Worm (Caenorhabditis elegans) whole organism, late embryonic: ENCODE measurements around the gene clc-28.

Source experiments
- C08G9.2 ChIP-seq: sonication (generic microtip); optimal IDR thresholded peaks from 2 replicates; lab custom pipeline; 2016; ENCODE audit warnings: mild to moderate bottlenecking, missing genetic modification characterization, moderate library complexity, missing compliant biosample characterization
- C38D4.7 ChIP-seq: fragments of 200-800 bp; sonication (Bioruptor generic); optimal IDR thresholded peaks from 2 replicates; lab custom pipeline; 2018; ENCODE audit warnings: mild to moderate bottlenecking, missing genetic modification characterization, moderate library complexity, missing compliant biosample characterization
- K02D7.2 ChIP-seq: sonication (generic microtip); optimal IDR thresholded peaks from 2 replicates; lab custom pipeline; 2017; ENCODE audit warnings: mild to moderate bottlenecking, missing genetic modification characterization, missing compliant biosample characterization
- T23F11.4 ChIP-seq: fragments of 200-800 bp; sonication (Bioruptor generic); optimal IDR thresholded peaks from 2 replicates; lab custom pipeline; 2018; ENCODE audit warnings: mild to moderate bottlenecking, missing genetic modification characterization, missing compliant biosample characterization
- ceh-14 ChIP-seq: sonication (generic microtip); optimal IDR thresholded peaks from 2 replicates; lab custom pipeline; 2016; ENCODE audit warnings: missing genotype, missing genetic modification characterization, missing compliant biosample characterization
- ceh-18 ChIP-seq: sonication (generic microtip); optimal IDR thresholded peaks from 2 replicates; lab custom pipeline; 2016; ENCODE audit warnings: missing genetic modification characterization, missing compliant biosample characterization
- ceh-2 ChIP-seq: sonication (generic microtip); optimal IDR thresholded peaks from 2 replicates; lab custom pipeline; 2016; ENCODE audit warnings: missing genotype, missing genetic modification characterization, missing compliant biosample characterization
- ceh-22 ChIP-seq: sonication (generic microtip); optimal IDR thresholded peaks from 2 replicates; lab custom pipeline; 2017; ENCODE audit warnings: missing biosample characterization, missing genetic modification characterization
- ceh-24 ChIP-seq: sonication (generic microtip); optimal IDR thresholded peaks from 2 replicates; lab custom pipeline; 2016; ENCODE audit warnings: mild to moderate bottlenecking, missing genetic modification characterization, missing compliant biosample characterization
- ceh-30 ChIP-seq: fragments of 150-350 bp; optimal IDR thresholded peaks from 2 replicates; lab custom pipeline; 2014; ENCODE audit warnings: missing biosample characterization, missing genetic modification characterization
- ceh-31 ChIP-seq: sonication (generic microtip); optimal IDR thresholded peaks from 2 replicates; lab custom pipeline; 2016; ENCODE audit warnings: missing genetic modification characterization, missing compliant biosample characterization
- ceh-34 ChIP-seq: sonication (generic microtip); optimal IDR thresholded peaks from 2 replicates; lab custom pipeline; 2016; ENCODE audit warnings: mild to moderate bottlenecking, missing genetic modification characterization, missing compliant biosample characterization
- ceh-48 ChIP-seq: sonication (generic microtip); optimal IDR thresholded peaks from 2 replicates; lab custom pipeline; 2016; ENCODE audit warnings: missing genetic modification characterization, inconsistent platforms, missing compliant biosample characterization
- ceh-6 ChIP-seq: fragments of 200-800 bp; sonication (Bioruptor generic); optimal IDR thresholded peaks from 2 replicates; lab custom pipeline; 2018; ENCODE audit warnings: mild to moderate bottlenecking, missing genetic modification characterization, missing compliant biosample characterization
- dmd-4 ChIP-seq: sonication (generic microtip); optimal IDR thresholded peaks from 2 replicates; lab custom pipeline; 2016; ENCODE audit warnings: borderline replicate concordance, missing genetic modification characterization, missing compliant biosample characterization
- dve-1 ChIP-seq: sonication (generic microtip); optimal IDR thresholded peaks from 2 replicates; lab custom pipeline; 2017; ENCODE audit warnings: antibody characterized with exemption, mild to moderate bottlenecking, missing genetic modification characterization, missing compliant biosample characterization
- elt-2 ChIP-seq: sonication (generic microtip); optimal IDR thresholded peaks from 2 replicates; lab custom pipeline; 2016; ENCODE audit warnings: missing genetic modification reagents, missing genetic modification characterization, missing compliant biosample characterization
- elt-4 ChIP-seq: sonication (generic microtip); optimal IDR thresholded peaks from 2 replicates; lab custom pipeline; 2016; ENCODE audit warnings: missing genetic modification characterization, missing compliant biosample characterization
- ets-4 ChIP-seq: sonication (generic microtip); optimal IDR thresholded peaks from 2 replicates; lab custom pipeline; 2016; ENCODE audit warnings: missing genetic modification characterization, missing compliant biosample characterization
- eyg-1 ChIP-seq: sonication (generic microtip); optimal IDR thresholded peaks from 2 replicates; lab custom pipeline; 2016; ENCODE audit warnings: missing genotype, missing genetic modification characterization, missing compliant biosample characterization
- fax-1 ChIP-seq: sonication (generic microtip); optimal IDR thresholded peaks from 2 replicates; lab custom pipeline; 2016; ENCODE audit warnings: missing genotype, missing genetic modification characterization, missing compliant biosample characterization
- fkh-10 ChIP-seq: fragments of 150-350 bp; optimal IDR thresholded peaks from 2 replicates; lab custom pipeline; 2014; ENCODE audit warnings: missing biosample characterization, missing genetic modification reagents, missing genetic modification characterization
- hlh-30 ChIP-seq: sonication (generic microtip); optimal IDR thresholded peaks from 2 replicates; lab custom pipeline; 2017; ENCODE audit warnings: antibody characterized with exemption, missing genetic modification characterization, missing compliant biosample characterization; ENCODE audit not compliant: insufficient read depth
- hlh-6 ChIP-seq: sonication (generic microtip); optimal IDR thresholded peaks from 2 replicates; lab custom pipeline; 2016; ENCODE audit warnings: missing genotype, missing genetic modification characterization, missing compliant biosample characterization
- hlh-8 ChIP-seq: sonication (generic microtip); optimal IDR thresholded peaks from 2 replicates; lab custom pipeline; 2016; ENCODE audit warnings: missing genotype, missing genetic modification characterization, missing compliant biosample characterization
- madf-2 ChIP-seq: sonication (generic microtip); optimal IDR thresholded peaks from 2 replicates; lab custom pipeline; 2017; ENCODE audit warnings: missing genetic modification characterization, missing compliant biosample characterization
- npax-4 ChIP-seq: sonication (generic microtip); optimal IDR thresholded peaks from 2 replicates; lab custom pipeline; 2016; ENCODE audit warnings: missing genetic modification characterization, missing compliant biosample characterization
- odd-2 ChIP-seq: sonication (generic microtip); optimal IDR thresholded peaks from 2 replicates; lab custom pipeline; 2017; ENCODE audit warnings: antibody characterized with exemption, mild to moderate bottlenecking, missing genetic modification characterization, missing compliant biosample characterization
- pag-3 ChIP-seq: sonication (generic microtip); optimal IDR thresholded peaks from 2 replicates; lab custom pipeline; 2016; ENCODE audit warnings: missing compliant biosample characterization, missing genetic modification characterization, borderline replicate concordance
- pha-2 ChIP-seq: sonication (generic microtip); optimal IDR thresholded peaks from 2 replicates; lab custom pipeline; 2017; ENCODE audit warnings: mild to moderate bottlenecking, missing genetic modification characterization, missing compliant biosample characterization
- pha-4 ChIP-seq: fragments of 150-350 bp; optimal IDR thresholded peaks from 2 replicates; lab custom pipeline; 2018; ENCODE audit warnings: missing biosample characterization, missing genetic modification reagents, missing genetic modification characterization
- sdc-2 ChIP-seq: sonication (generic microtip); optimal IDR thresholded peaks from 2 replicates; lab custom pipeline; 2016; ENCODE audit warnings: missing genotype, missing genetic modification characterization, missing compliant biosample characterization
- sox-2 ChIP-seq: fragments of 200-800 bp; sonication (Bioruptor generic); IDR thresholded peaks from 2 replicates; pipeline ENCODE4 v1.3.6; 2022; ENCODE audit warnings: missing genetic modification reagents, missing genetic modification characterization, missing compliant biosample characterization
- syd-9 ChIP-seq: sonication (generic microtip); optimal IDR thresholded peaks from 2 replicates; lab custom pipeline; 2016; ENCODE audit warnings: mild to moderate bottlenecking, missing genetic modification characterization, moderate library complexity, missing compliant biosample characterization
- tbx-2 ChIP-seq: sonication (generic microtip); optimal IDR thresholded peaks from 2 replicates; lab custom pipeline; 2016; ENCODE audit warnings: missing genetic modification characterization, missing compliant biosample characterization
- ttx-3 ChIP-seq: sonication (generic microtip); optimal IDR thresholded peaks from 2 replicates; lab custom pipeline; 2016; ENCODE audit warnings: missing genetic modification reagents, missing genetic modification characterization, missing compliant biosample characterization
- unc-3 ChIP-seq, 2 experiments: fragments of 200-800 bp in 1 of 2; sonication (Bioruptor generic) in 1 of 2; sonication (generic microtip) in 1 of 2; conservative IDR thresholded peaks in 1 of 2; optimal IDR thresholded peaks in 1 of 2; 2 replicates each; pipeline versions ENCODE4 v1.3.6 to Lab custom; 2016 to 2022; ENCODE audit warnings: missing compliant biosample characterization in 2 of 2, missing genetic modification characterization in 2 of 2, missing genetic modification reagents in 1 of 2
- unc-55 ChIP-seq: sonication (generic microtip); optimal IDR thresholded peaks from 2 replicates; lab custom pipeline; 2017; ENCODE audit warnings: missing biosample characterization, missing genetic modification reagents, missing genetic modification characterization
- zip-5 ChIP-seq: sonication (generic microtip); optimal IDR thresholded peaks from 2 replicates; lab custom pipeline; 2016; ENCODE audit warnings: missing genetic modification characterization, missing compliant biosample characterization

clc-28 gene

DNA sequence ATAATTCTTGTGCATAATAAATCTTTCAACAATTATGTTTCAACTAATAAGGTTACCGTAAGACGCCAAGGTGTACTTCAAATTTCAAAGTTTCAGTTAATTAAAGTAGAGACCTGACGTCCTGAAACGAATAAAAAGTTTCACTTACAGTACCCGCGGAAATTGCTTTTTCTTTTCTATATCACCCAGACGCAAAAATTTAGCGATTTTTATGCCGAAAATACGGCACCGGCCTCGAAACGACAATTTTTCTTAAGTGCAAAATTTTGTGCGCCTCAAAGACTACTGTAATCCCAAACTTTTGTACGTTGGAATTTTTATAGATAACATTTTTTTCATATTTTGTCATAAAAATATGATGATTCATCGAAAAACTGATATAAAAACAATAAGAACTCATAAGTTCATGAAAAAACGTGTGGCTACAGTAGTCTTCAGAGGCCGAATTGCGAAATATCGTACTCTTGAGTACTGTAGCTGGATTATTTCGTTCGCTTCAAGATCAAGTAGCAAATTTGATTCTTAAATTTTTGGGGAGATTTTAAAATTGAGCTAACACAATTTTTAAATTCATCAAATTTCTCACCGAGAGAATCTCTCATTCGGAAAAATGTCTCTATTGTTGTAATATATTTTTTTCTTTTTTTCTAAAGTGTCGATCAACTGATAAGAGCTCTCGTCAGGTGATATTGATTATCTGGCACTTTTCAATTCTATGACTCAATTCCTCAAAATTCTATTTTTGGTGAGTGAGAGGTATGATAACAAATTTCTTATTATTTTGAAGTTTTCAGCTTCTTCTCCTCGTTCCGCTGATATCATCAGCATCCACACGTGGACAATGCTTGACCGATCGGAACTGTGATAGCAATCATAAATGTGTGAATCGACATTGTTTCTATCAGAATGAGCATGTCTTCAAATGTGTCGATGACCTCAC lies 13.4 kb downstream of the clc-28 start, which contains the start of gene ZC262.13:
TSS of gene ZC262.13 (plus strand) at position 641 of the 940 bp plus-strand sequence.
- no peak for TF ChIP-seq T23F11.4
- no peak for TF ChIP-seq unc-55 (GFP tag; lab: Kevin White, UChicago)
- TF ChIP-seq ceh-30 (tag; lab: Kevin White, UChicago) = no peak
- TF ChIP-seq eyg-1 (tag; lab: Kevin White, UChicago) = no peak
- no peak for TF ChIP-seq ceh-14
- no peak for TF ChIP-seq fkh-10 (GFP tag; lab: Kevin White, UChicago)
- no peak for TF ChIP-seq ceh-22 (tag; lab: Kevin White, UChicago)

ce11 chrIII:8324412-8324811 lies 14.9 kb downstream of the clc-28 start, which contains the start of gene F10E9.12:
TSS of gene F10E9.12 (plus strand) at chrIII:8324542.
- TF ChIP-seq sdc-2 (tag; lab: Kevin White, UChicago) (no peak), npax-4 (tag; lab: Kevin White, UChicago) (no peak), zip-5 (tag; lab: Kevin White, UChicago) (no peak), syd-9 (tag; lab: Kevin White, UChicago) (no peak), unc-3 (GFP tag; conservative IDR thresholded peaks at IDR 0.05; lab: Robert Waterston, UW) (no peak), unc-3 (tag; optimal IDR thresholded peaks at IDR 0.05; lab: Kevin White, UChicago) (no peak), fax-1 (tag; lab: Kevin White, UChicago) (no peak), pha-4 (tag; lab: Kevin White, UChicago) (no peak), elt-2 (tag; lab: Kevin White, UChicago) (no peak), ttx-3 (tag; lab: Kevin White, UChicago) (no peak), ceh-18 (tag; lab: Kevin White, UChicago) (no peak), ceh-34 (tag; lab: Kevin White, UChicago) (no peak), dve-1 (no peak), dmd-4 (tag; lab: Kevin White, UChicago) (no peak), elt-4 (tag; lab: Kevin White, UChicago) (no peak), ets-4 (tag; lab: Kevin White, UChicago) (no peak), C38D4.7 (GFP tag; lab: Kevin White, UChicago) (no peak), ceh-6 (GFP tag; lab: Kevin White, UChicago) (no peak), ceh-48 (tag; lab: Kevin White, UChicago) (no peak), odd-2 (tag; lab: Kevin White, UChicago) (no peak), madf-2 (tag; lab: Kevin White, UChicago) (no peak)

DNA sequence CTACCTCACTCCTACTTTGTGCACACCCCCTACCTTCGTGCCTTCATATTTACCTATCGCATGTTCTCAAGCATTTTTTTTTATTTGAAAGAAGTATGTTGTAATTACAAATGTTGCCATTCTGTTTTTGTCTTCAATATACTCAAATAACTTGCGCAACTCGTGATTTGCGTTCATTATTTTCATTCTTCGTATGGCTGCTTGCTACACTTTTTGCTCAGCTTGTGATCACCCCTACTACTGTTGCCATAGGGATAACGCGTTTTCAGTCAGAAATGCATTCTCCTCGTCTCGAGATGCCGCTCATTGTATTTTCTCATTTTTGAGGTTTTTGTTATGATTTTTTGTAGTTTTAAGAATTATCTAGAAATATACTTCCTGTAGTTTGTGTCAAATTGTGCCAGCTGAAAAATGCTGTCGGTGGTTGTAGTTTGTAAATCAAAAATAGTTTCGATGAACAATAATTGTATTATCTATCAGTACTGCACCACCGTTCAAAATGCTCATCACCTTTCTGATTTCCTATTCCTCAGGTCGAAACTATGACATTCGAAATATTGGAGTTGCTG lies 16.5 kb downstream of the clc-28 start, which contains the start of gene F10E9.1:
TSS of gene F10E9.1 (plus strand) at position 519 of the 569 bp plus-strand sequence.
- TF ChIP-seq ceh-18 (tag; lab: Kevin White, UChicago) = no peak
- TF ChIP-seq ceh-6 (GFP tag; lab: Kevin White, UChicago) = no peak
- TF ChIP-seq ceh-14 = no peak
- TF ChIP-seq npax-4 (tag; lab: Kevin White, UChicago) = no peak
- TF ChIP-seq sox-2 (GFP tag; lab: Robert Waterston, UW) = no peak

DNA sequence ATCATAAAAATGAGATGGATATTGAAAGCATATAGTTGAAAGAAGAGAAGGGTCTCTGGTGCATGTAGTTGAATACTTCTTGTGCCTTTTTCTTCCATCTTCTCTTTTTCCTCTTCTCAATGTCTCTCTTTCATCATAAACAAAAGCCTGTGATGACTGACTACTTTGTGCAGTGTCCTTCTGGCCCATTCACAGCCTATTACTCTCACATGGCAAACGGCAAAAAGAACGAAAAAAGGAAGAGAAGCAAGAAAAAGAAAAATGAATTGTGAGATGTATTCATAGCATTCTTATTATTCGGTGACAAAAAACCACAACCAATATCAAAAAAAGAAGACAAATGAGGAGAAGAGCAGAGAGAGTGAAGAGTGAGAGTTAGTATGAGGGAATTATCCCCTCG lies 18.0 kb downstream of the clc-28 start:
- TF ChIP-seq K02D7.2 (tag; lab: Kevin White, UChicago) (no peak), tbx-2 (tag; lab: Kevin White, UChicago) (no peak), ceh-2 (tag; lab: Kevin White, UChicago) (no peak), fax-1 (tag; lab: Kevin White, UChicago) (no peak), ceh-24 (tag; lab: Kevin White, UChicago) (no peak), pag-3 (tag; lab: Kevin White, UChicago) (no peak), ceh-31 (tag; lab: Kevin White, UChicago) (no peak), C38D4.7 (GFP tag; lab: Kevin White, UChicago) (no peak), hlh-30 (no peak), ceh-30 (tag; lab: Kevin White, UChicago) (no peak), pha-4 (tag; lab: Kevin White, UChicago) (no peak), pha-2 (tag; lab: Kevin White, UChicago) (no peak), hlh-8 (no peak), C08G9.2 (tag; lab: Kevin White, UChicago) (no peak), hlh-6 (tag; lab: Kevin White, UChicago) (no peak)
